Worm (Caenorhabditis elegans) whole organism, mixed stage, embryonic: Measurements from ENCODE around the gene asp-17.

ENCODE experiments used
- blmp-1 ChIP-seq: fragments of 150-350 bp; optimal IDR thresholded peaks from 2 replicates; lab custom pipeline; 2014; ENCODE audit warnings: missing biosample characterization, missing genetic modification characterization
- ces-1 ChIP-seq: fragments of 150-350 bp; optimal IDR thresholded peaks from 2 replicates; lab custom pipeline; 2014; ENCODE audit warnings: missing biosample characterization, missing genetic modification reagents, missing genetic modification characterization
- elt-3 ChIP-seq: fragments of 150-350 bp; optimal IDR thresholded peaks from 2 replicates; lab custom pipeline; 2014; ENCODE audit warnings: missing biosample characterization, missing genetic modification characterization
- ham-2 ChIP-seq: fragments of 200-800 bp; sonication (Bioruptor generic); optimal IDR thresholded peaks from 2 replicates; lab custom pipeline; 2018; ENCODE audit warnings: mild to moderate bottlenecking, missing genetic modification characterization, missing compliant biosample characterization
- lsy-2 ChIP-seq: fragments of 150-350 bp; optimal IDR thresholded peaks from 2 replicates; lab custom pipeline; 2014; ENCODE audit warnings: missing biosample characterization, missing genetic modification characterization
- mab-5 ChIP-seq: fragments of 150-350 bp; optimal IDR thresholded peaks from 2 replicates; lab custom pipeline; 2014; ENCODE audit warnings: missing biosample characterization, missing genetic modification characterization
- nhr-12 ChIP-seq: fragments of 150-350 bp; optimal IDR thresholded peaks from 2 replicates; lab custom pipeline; 2014; ENCODE audit warnings: missing biosample characterization, missing genetic modification characterization
- nhr-237 ChIP-seq: fragments of 150-350 bp; optimal IDR thresholded peaks from 2 replicates; lab custom pipeline; 2014; ENCODE audit warnings: missing biosample characterization, missing genetic modification characterization
- nhr-28 ChIP-seq: fragments of 150-350 bp; optimal IDR thresholded peaks from 2 replicates; lab custom pipeline; 2014; ENCODE audit warnings: missing biosample characterization, missing genetic modification characterization
- unc-120 ChIP-seq: sonication (generic microtip); optimal IDR thresholded peaks from 2 replicates; lab custom pipeline; 2017; ENCODE audit warnings: missing genetic modification characterization, missing compliant biosample characterization; ENCODE audit not compliant: poor library complexity, severe bottlenecking
- unc-62 ChIP-seq: fragments of 150-350 bp; optimal IDR thresholded peaks from 2 replicates; lab custom pipeline; 2014; ENCODE audit warnings: missing biosample characterization, missing genetic modification reagents, missing genetic modification characterization

ce11 chrV:19036061-19036460 lies 1.1 kb downstream of the asp-17 start:
- TF ChIP-seq unc-120 (tag; lab: Kevin White, UChicago) (no peak), nhr-12 (tag; lab: Kevin White, UChicago) (no peak), unc-62 (no peak), elt-3 (no peak), ham-2 (GFP tag; lab: Kevin White, UChicago) (no peak), nhr-237 (no peak), lsy-2 (tag; lab: Kevin White, UChicago) (no peak), ces-1 (no peak), nhr-28 (tag; lab: Kevin White, UChicago) (no peak), blmp-1 (tag; lab: Kevin White, UChicago) (no peak), mab-5 (no peak)
